Fruit fly (Drosophila melanogaster) whole organism, embryonic: ENCODE measurements around the gene Cont.

Source experiments
- Awh ChIP-seq: fragments of 200-800 bp; sonication (Bioruptor generic); IDR thresholded peaks from 2 replicates; pipeline ENCODE4, ENCODE4 v1.3.6; 2022; ENCODE audit warnings: missing biosample characterization, missing genetic modification characterization
- BEAF-32 ChIP-seq: fragments of 200-800 bp; sonication (Bioruptor generic); optimal IDR thresholded peaks from 3 replicates; lab custom pipeline; 2017; ENCODE audit warnings: missing biosample characterization, missing genetic modification characterization, mild to moderate bottlenecking, moderate library complexity, missing genetic modification reagents
- CG10267 ChIP-seq: fragments of 200-800 bp; sonication (Bioruptor generic); optimal IDR thresholded peaks from 2 replicates; lab custom pipeline; 2018; ENCODE audit warnings: missing biosample characterization, mild to moderate bottlenecking, missing genetic modification characterization, moderate library complexity
- CG11696 ChIP-seq: fragments of 200-800 bp; sonication (Bioruptor generic); IDR thresholded peaks from 2 replicates; pipeline ENCODE4 v1.3.6; 2022; ENCODE audit warnings: missing biosample characterization, missing genetic modification characterization
- CG13123 ChIP-seq: fragments of 200-800 bp; sonication (Bioruptor generic); optimal IDR thresholded peaks from 2 replicates; lab custom pipeline; 2016; ENCODE audit warnings: missing biosample characterization, missing genetic modification characterization
- CG14014 ChIP-seq: fragments of 200-800 bp; sonication (Bioruptor generic); IDR thresholded peaks from 2 replicates; pipeline ENCODE4 v1.3.6; 2022; ENCODE audit warnings: missing biosample characterization, missing genetic modification characterization
- CG18599 ChIP-seq: fragments of 200-800 bp; sonication (Bioruptor generic); optimal IDR thresholded peaks from 3 replicates; lab custom pipeline; 2017; ENCODE audit warnings: missing biosample characterization, missing genetic modification characterization, mild to moderate bottlenecking, moderate library complexity, missing genetic modification reagents
- CG30431 ChIP-seq: fragments of 200-800 bp; sonication (Bioruptor generic); optimal IDR thresholded peaks from 2 replicates; lab custom pipeline; 2017; ENCODE audit warnings: missing biosample characterization, missing genetic modification characterization
- CG31224 ChIP-seq: fragments of 200-800 bp; sonication (Bioruptor generic); IDR thresholded peaks from 2 replicates; pipeline ENCODE4 v1.3.6; 2022; ENCODE audit warnings: missing biosample characterization, missing genetic modification characterization
- CG31388 ChIP-seq: fragments of 200-800 bp; sonication (Bioruptor generic); optimal IDR thresholded peaks from 2 replicates; lab custom pipeline; 2016; ENCODE audit warnings: missing biosample characterization, missing genetic modification characterization
- CG3407 ChIP-seq: fragments of 200-800 bp; sonication (Bioruptor generic); optimal IDR thresholded peaks from 2 replicates; lab custom pipeline; 2018; ENCODE audit warnings: missing biosample characterization, mild to moderate bottlenecking, missing genetic modification characterization
- CG34422 ChIP-seq: fragments of 200-800 bp; sonication (Bioruptor generic); IDR thresholded peaks from 3 replicates; pipeline ENCODE4 v1.3.6; 2022; ENCODE audit warnings: missing biosample characterization, missing genetic modification characterization
- CG4617 ChIP-seq: fragments of 200-800 bp; sonication (Bioruptor generic); optimal IDR thresholded peaks from 3 replicates; lab custom pipeline; 2016; ENCODE audit warnings: missing biosample characterization, missing genetic modification characterization, borderline replicate concordance
- CG7372 ChIP-seq: fragments of 200-800 bp; sonication (Bioruptor generic); IDR thresholded peaks from 2 replicates; pipeline ENCODE4 v1.3.6; 2022; ENCODE audit warnings: missing biosample characterization, missing genetic modification characterization
- CG7556 ChIP-seq: fragments of 200-800 bp; sonication (Bioruptor generic); optimal IDR thresholded peaks from 2 replicates; lab custom pipeline; 2017; ENCODE audit warnings: missing biosample characterization, mild to moderate bottlenecking, missing genetic modification characterization
- CG8089 ChIP-seq: fragments of 200-800 bp; sonication (Bioruptor generic); optimal IDR thresholded peaks from 3 replicates; lab custom pipeline; 2016; ENCODE audit warnings: missing biosample characterization, missing genetic modification characterization
- CG8359 ChIP-seq: fragments of 200-800 bp; sonication (Bioruptor generic); optimal IDR thresholded peaks from 2 replicates; lab custom pipeline; 2017; ENCODE audit warnings: missing biosample characterization, mild to moderate bottlenecking, missing genetic modification characterization, borderline replicate concordance
- CG8924 ChIP-seq: fragments of 200-800 bp; optimal IDR thresholded peaks from 3 replicates; lab custom pipeline; 2019; ENCODE audit warnings: missing biosample characterization, mild to moderate bottlenecking, missing genetic modification characterization, moderate library complexity
- CoRest ChIP-seq: fragments of 200-800 bp; sonication (Bioruptor generic); optimal IDR thresholded peaks from 3 replicates; lab custom pipeline; 2018; ENCODE audit warnings: missing biosample characterization, mild to moderate bottlenecking, missing genetic modification characterization, moderate library complexity
- D19B ChIP-seq: fragments of 200-800 bp; sonication (Bioruptor generic); optimal IDR thresholded peaks from 2 replicates; lab custom pipeline; 2017; ENCODE audit warnings: missing biosample characterization, mild to moderate bottlenecking, missing genetic modification characterization
- Dek ChIP-seq: fragments of 200-800 bp; sonication (Bioruptor generic); optimal IDR thresholded peaks from 3 replicates; lab custom pipeline; 2019; ENCODE audit warnings: missing biosample characterization, mild to moderate bottlenecking, missing genetic modification characterization, moderate library complexity
- Dll ChIP-seq: fragments of 200-800 bp; sonication (Bioruptor generic); IDR thresholded peaks from 4 replicates; pipeline ENCODE4 v1.3.6; 2022; ENCODE audit warnings: missing biosample characterization, missing genetic modification characterization; ENCODE audit not compliant: partially characterized antibody
- E2f1 ChIP-seq: fragments of 200-800 bp; sonication (Bioruptor generic); IDR thresholded peaks from 2 replicates; pipeline ENCODE4 v1.3.6; 2022; ENCODE audit warnings: missing biosample characterization, missing genetic modification characterization
- Fer3 ChIP-seq: fragments of 200-800 bp; sonication (Bioruptor generic); optimal IDR thresholded peaks from 2 replicates; lab custom pipeline; 2018; ENCODE audit warnings: missing biosample characterization, mild to moderate bottlenecking, missing genetic modification characterization, moderate library complexity
- MBD-R2 ChIP-seq: fragments of 200-800 bp; sonication (Bioruptor generic); IDR thresholded peaks from 2 replicates; pipeline ENCODE4 v1.3.6; 2022; ENCODE audit warnings: missing biosample characterization, missing genetic modification characterization
- Myb ChIP-seq: fragments of 200-800 bp; sonication (Bioruptor generic); optimal IDR thresholded peaks from 2 replicates; lab custom pipeline; 2016; ENCODE audit warnings: missing biosample characterization, missing genetic modification characterization
- Rx ChIP-seq: fragments of 200-800 bp; sonication (Bioruptor generic); IDR thresholded peaks from 2 replicates; pipeline ENCODE4 v1.3.6; 2022; ENCODE audit warnings: missing biosample characterization, missing genetic modification characterization
- Sry-δ ChIP-seq: fragments of 200-800 bp; sonication (Bioruptor generic); optimal IDR thresholded peaks from 2 replicates; lab custom pipeline; 2016; ENCODE audit warnings: missing biosample characterization, missing genetic modification characterization
- amos ChIP-seq: fragments of 200-800 bp; sonication (Bioruptor generic); IDR thresholded peaks from 2 replicates; pipeline ENCODE4 v1.3.6; 2022; ENCODE audit warnings: missing biosample characterization, missing genetic modification characterization; ENCODE audit not compliant: partially characterized antibody
- bsh ChIP-seq, 2 experiments: fragments of 200-800 bp; sonication (Bioruptor generic); optimal IDR thresholded peaks; 2 replicates each; lab custom pipeline; 2017 to 2018; ENCODE audit warnings: mild to moderate bottlenecking in 2 of 2, missing biosample characterization in 2 of 2, missing genetic modification characterization in 2 of 2, moderate library complexity in 1 of 2
- crp ChIP-seq, 2 experiments: fragments of 200-800 bp; sonication (Bioruptor generic); optimal IDR thresholded peaks; 2 replicates in 1 of 2; 3 replicates in 1 of 2; lab custom pipeline; 2017; ENCODE audit warnings: missing biosample characterization in 2 of 2, missing genetic modification characterization in 2 of 2, mild to moderate bottlenecking in 1 of 2, moderate library complexity in 1 of 2
- disco-r ChIP-seq: fragments of 200-800 bp; sonication (Bioruptor generic); optimal IDR thresholded peaks from 2 replicates; lab custom pipeline; 2016; ENCODE audit warnings: missing biosample characterization, missing genetic modification characterization
- exex ChIP-seq: fragments of 200-800 bp; sonication (Bioruptor generic); optimal IDR thresholded peaks from 4 replicates; lab custom pipeline; 2018; ENCODE audit warnings: missing biosample characterization, mild to moderate bottlenecking, missing genetic modification characterization, moderate library complexity
- fru ChIP-seq: fragments of >200 bp; optimal IDR thresholded peaks from 2 replicates; lab custom pipeline; 2017
- ham ChIP-seq: fragments of 200-800 bp; sonication (Bioruptor generic); IDR thresholded peaks from 2 replicates; pipeline ENCODE4 v1.3.6; 2022; ENCODE audit warnings: missing biosample characterization, missing genetic modification characterization
- hkb ChIP-seq, 2 experiments: fragments of 200-800 bp in 1 of 2; fragments of >200 bp in 1 of 2; sonication (Bioruptor generic) in 1 of 2; IDR thresholded peaks in 1 of 2; optimal IDR thresholded peaks in 1 of 2; 2 replicates each; pipeline versions ENCODE4 v1.3.6 to Lab custom; 2017 to 2022; ENCODE audit warnings: missing biosample characterization in 1 of 2, missing genetic modification characterization in 1 of 2
- jing ChIP-seq: fragments of 200-800 bp; sonication (Bioruptor generic); optimal IDR thresholded peaks from 2 replicates; lab custom pipeline; 2018; ENCODE audit warnings: missing biosample characterization, mild to moderate bottlenecking, missing genetic modification characterization
- ken ChIP-seq: fragments of 200-800 bp; sonication (Bioruptor generic); IDR thresholded peaks from 3 replicates; pipeline ENCODE4 v1.3.6; 2022; ENCODE audit warnings: missing biosample characterization, missing genetic modification characterization
- lmd ChIP-seq: fragments of 200-800 bp; sonication (Bioruptor generic); IDR thresholded peaks from 2 replicates; pipeline ENCODE4 v1.3.6; 2022; ENCODE audit warnings: missing biosample characterization, missing genetic modification characterization
- pho ChIP-seq: fragments of 200-800 bp; sonication (Bioruptor generic); optimal IDR thresholded peaks from 2 replicates; lab custom pipeline; 2016; ENCODE audit warnings: missing biosample characterization, missing genetic modification characterization
- pzg ChIP-seq: fragments of 200-800 bp; sonication (Bioruptor generic); optimal IDR thresholded peaks from 3 replicates; lab custom pipeline; 2018; ENCODE audit warnings: missing biosample characterization, mild to moderate bottlenecking, missing genetic modification characterization, moderate library complexity
- slbo ChIP-seq: fragments of 200-800 bp; sonication (Bioruptor generic); IDR thresholded peaks from 2 replicates; pipeline ENCODE4 v1.3.6; 2022; ENCODE audit warnings: missing biosample characterization, missing genetic modification characterization
- ssp ChIP-seq: fragments of 200-800 bp; sonication (Bioruptor generic); IDR thresholded peaks from 2 replicates; pipeline ENCODE4 v1.3.6; 2022; ENCODE audit warnings: missing biosample characterization, missing genetic modification characterization
- stc ChIP-seq: fragments of 200-800 bp; sonication (Bioruptor generic); IDR thresholded peaks from 2 replicates; pipeline ENCODE4 v1.3.6; 2022; ENCODE audit warnings: missing biosample characterization, missing genetic modification characterization
- tin ChIP-seq: fragments of 200-800 bp; sonication (Bioruptor generic); optimal IDR thresholded peaks from 3 replicates; lab custom pipeline; 2016; ENCODE audit warnings: missing biosample characterization, missing genetic modification characterization
- ttk ChIP-seq: fragments of 200-800 bp; sonication (Bioruptor generic); IDR thresholded peaks from 2 replicates; pipeline ENCODE4 v2.1.2; 2022; ENCODE audit warnings: missing biosample characterization, missing genetic modification characterization

Cont gene

DNA sequence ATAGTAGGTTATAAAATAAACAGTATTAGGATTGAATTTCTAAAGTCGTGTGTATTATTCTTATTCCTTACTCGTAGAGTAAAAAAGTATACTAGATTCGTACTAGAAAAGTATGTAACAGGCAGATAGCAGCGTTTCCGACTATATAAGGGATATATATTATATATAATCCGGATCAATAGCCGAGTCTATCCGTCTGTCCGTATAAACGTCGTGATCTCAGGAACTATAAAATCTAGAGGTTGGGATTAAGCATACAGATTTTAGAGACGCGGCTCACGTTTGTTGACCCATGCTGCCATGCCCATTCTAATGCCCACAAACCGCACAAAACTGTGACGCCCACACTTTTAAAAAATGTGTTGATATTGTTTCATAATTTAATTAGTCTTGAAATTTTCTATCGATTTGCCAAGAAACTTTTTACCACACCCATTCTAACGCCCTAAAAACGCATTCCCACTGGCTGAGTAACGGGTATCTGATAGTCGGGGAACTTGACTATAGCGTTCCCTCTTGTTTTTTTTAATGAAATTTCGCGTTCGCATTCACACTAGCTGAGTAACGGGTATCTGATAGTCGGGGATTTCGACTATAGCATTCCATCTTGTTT lies 21.0 kb downstream of the Cont start, which contains the start of gene CG9853 (continued):
- TF ChIP-seq CG30431 (GFP tag; lab: Kevin White, UChicago) (no peak), exex (tag; lab: Kevin White, UChicago) (no peak), CG7372 (GFP tag; lab: Robert Waterston, UW) (no peak), hkb (optimal IDR thresholded peaks at IDR 0.05; lab: Kevin White, UChicago) (no peak), hkb (GFP tag; IDR thresholded peaks at IDR 0.05; lab: Robert Waterston, UW) (no peak), CG8359 (GFP tag; lab: Kevin White, UChicago) (no peak)

DNA sequence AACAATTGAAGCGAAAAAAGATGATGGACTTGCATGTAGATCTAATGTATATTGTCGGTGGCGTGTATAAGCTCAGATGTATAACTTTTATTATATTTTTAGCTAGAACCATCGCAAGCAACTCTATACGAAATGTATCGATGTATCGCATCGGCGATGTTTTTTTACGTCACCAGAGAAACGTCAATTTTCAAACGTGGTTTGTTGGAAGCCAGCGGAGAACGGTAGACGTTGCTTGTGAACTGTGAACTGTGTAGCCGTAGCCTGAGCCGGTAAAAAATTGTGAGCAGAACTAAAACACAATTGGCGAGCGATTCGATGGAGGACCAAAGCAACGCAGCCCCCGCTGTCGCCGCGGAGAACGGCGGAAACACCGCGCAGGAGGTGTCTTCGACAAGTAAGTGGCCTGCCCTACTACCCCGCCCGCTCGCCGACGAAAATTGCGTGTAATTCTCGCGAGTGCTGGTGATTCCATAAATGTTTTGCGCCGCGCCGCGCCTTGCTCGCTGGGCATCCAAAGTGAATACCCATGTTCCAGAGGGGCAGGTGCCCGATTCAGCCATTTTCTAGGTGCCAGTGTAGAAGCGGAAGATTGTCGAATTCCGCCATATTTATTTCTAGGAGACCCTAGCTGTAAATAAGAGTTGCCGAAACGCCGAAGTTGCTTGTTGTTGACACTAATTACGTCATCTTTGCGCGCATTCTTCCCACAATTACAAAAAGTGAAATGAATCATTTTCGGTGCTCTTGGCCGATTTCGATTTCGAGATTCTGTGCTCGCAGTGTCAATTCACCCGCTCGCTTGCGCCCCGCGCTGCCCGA lies 22.0 kb downstream of the Cont start, which contains the start of gene lost:
lost (plus strand) TSS at position 193 of the 822 bp plus-strand sequence.
- TF ChIP-seq CG31388 (GFP tag; lab: Kevin White, UChicago) = no peak
- peak; percentile 28 for TF ChIP-seq CG4617 (GFP tag; lab: Kevin White, UChicago)
- TF ChIP-seq ham (GFP tag; lab: Robert Waterston, UW) = no peak
- TF ChIP-seq jing = no peak
- peak; percentile 16 for TF ChIP-seq D19B
- TF ChIP-seq ken (GFP tag; lab: Robert Waterston, UW) = peak; percentile 47; the same call in 1 of the 3 replicates
- no peak for TF ChIP-seq fru (lab: Kevin White, UChicago)
- TF ChIP-seq Myb (GFP tag; lab: Kevin White, UChicago) = peak; percentile 47
- TF ChIP-seq Awh (GFP tag; lab: Robert Waterston, UW) = no peak
- peak; percentile 76 for TF ChIP-seq MBD-R2 (GFP tag; lab: Robert Waterston, UW)
- TF ChIP-seq slbo (GFP tag; lab: Robert Waterston, UW) = peak; percentile 64
- TF ChIP-seq Fer3 (tag; lab: Kevin White, UChicago) = peak; percentile 41
- peak; percentile 99 for TF ChIP-seq amos (GFP tag; lab: Robert Waterston, UW)
- no peak for TF ChIP-seq CG7556
- TF ChIP-seq Dek (tag; lab: Kevin White, UChicago) = peak; percentile 34
- TF ChIP-seq E2f1 (GFP tag; lab: Robert Waterston, UW) = no peak
- peak; percentile 15 for TF ChIP-seq CG18599 (GFP tag; lab: Kevin White, UChicago)
- no peak; the same call in 1 of the 2 replicates for TF ChIP-seq CG31224 (GFP tag; lab: Robert Waterston, UW)
- peak; percentile 14 for TF ChIP-seq CG8924 (tag; lab: Kevin White, UChicago)
- peak; percentile 97 for TF ChIP-seq BEAF-32 (GFP tag; lab: Kevin White, UChicago)
- peak; percentile 25; the same call in 1 of the 2 replicates for TF ChIP-seq ttk (GFP tag; lab: Robert Waterston, UW)
- TF ChIP-seq Dll (GFP tag; lab: Robert Waterston, UW) = peak; percentile 97
- TF ChIP-seq bsh (GFP tag; optimal IDR thresholded peaks at IDR 0.05; lab: Kevin White, UChicago) = no peak
- 0 out of 2 replicates have a peak, but pooled peaks have one; percentile 35 for TF ChIP-seq stc
- peak; percentile 28; the same call in 1 of the 2 replicates for TF ChIP-seq Rx (GFP tag; lab: Robert Waterston, UW)
- no peak for TF ChIP-seq disco-r (GFP tag; lab: Kevin White, UChicago)
- TF ChIP-seq CG10267 (tag; lab: Kevin White, UChicago) = peak; percentile 48
- TF ChIP-seq CG11696 (GFP tag; lab: Robert Waterston, UW) = no peak
- TF ChIP-seq crp (GFP tag; optimal IDR thresholded peaks at IDR 0.05; lab: Kevin White, UChicago) = no peak
- TF ChIP-seq CG14014 (GFP tag; lab: Robert Waterston, UW) = no peak
- peak; percentile 52; the same call in 2 of the 3 replicates for TF ChIP-seq CG34422 (GFP tag; lab: Robert Waterston, UW)
- peak; percentile 27; the same call in 1 of the 2 replicates for TF ChIP-seq lmd
- TF ChIP-seq pzg = peak; percentile 90
- no peak for TF ChIP-seq CG3407 (GFP tag; lab: Kevin White, UChicago)
- no peak for TF ChIP-seq CG13123
- TF ChIP-seq ssp (GFP tag; lab: Robert Waterston, UW) = peak; percentile 89
- no peak for TF ChIP-seq tin (GFP tag; lab: Kevin White, UChicago)
- TF ChIP-seq Sry-δ (GFP tag; lab: Kevin White, UChicago) = peak; percentile 85
- peak; percentile 55 for TF ChIP-seq CoRest (tag; lab: Kevin White, UChicago)
- TF ChIP-seq pho = peak; percentile 45
- TF ChIP-seq CG8089 (GFP tag; lab: Kevin White, UChicago) = no peak
